Fruit fly (Drosophila melanogaster) whole organism, pupa: ENCODE results near the gene CG13123.

ENCODE experiments used
- CG10348 ChIP-seq: fragments of 200-800 bp; sonication (Bioruptor generic); IDR thresholded peaks from 2 replicates; pipeline ENCODE4 v1.3.6; 2022; ENCODE audit warnings: missing biosample characterization, missing genetic modification characterization
- CG12605 ChIP-seq: fragments of 200-800 bp; sonication (Bioruptor generic); IDR thresholded peaks from 2 replicates; pipeline ENCODE4 v1.3.6; 2022; ENCODE audit warnings: missing biosample characterization, missing genetic modification characterization
- CG13204 ChIP-seq: fragments of 200-800 bp; sonication (Bioruptor generic); optimal IDR thresholded peaks from 2 replicates; lab custom pipeline; 2018; ENCODE audit warnings: missing biosample characterization, mild to moderate bottlenecking, missing genetic modification characterization, moderate library complexity
- CG14655 ChIP-seq: fragments of 200-800 bp; sonication (Bioruptor generic); optimal IDR thresholded peaks from 3 replicates; lab custom pipeline; 2017; ENCODE audit warnings: mild to moderate bottlenecking, missing biosample characterization, missing genetic modification reagents, missing genetic modification characterization
- CG15710 ChIP-seq: fragments of 200-800 bp; sonication (Bioruptor generic); optimal IDR thresholded peaks from 2 replicates; lab custom pipeline; 2018; ENCODE audit warnings: missing biosample characterization, mild to moderate bottlenecking, missing genetic modification characterization, moderate library complexity
- CG17806 ChIP-seq: fragments of 200-800 bp; sonication (Bioruptor generic); optimal IDR thresholded peaks from 2 replicates; lab custom pipeline; 2018; ENCODE audit warnings: missing biosample characterization, mild to moderate bottlenecking, missing genetic modification characterization, moderate library complexity
- CG32121 ChIP-seq: fragments of 200-800 bp; sonication (Bioruptor generic); IDR thresholded peaks from 2 replicates; pipeline ENCODE4 v1.3.6; 2022; ENCODE audit warnings: missing biosample characterization, missing genetic modification characterization
- CG34367 ChIP-seq: fragments of 200-800 bp; sonication (Bioruptor generic); optimal IDR thresholded peaks from 2 replicates; lab custom pipeline; 2018; ENCODE audit warnings: missing biosample characterization, mild to moderate bottlenecking, missing genetic modification characterization
- CG4496 ChIP-seq: fragments of 200-800 bp; sonication (Bioruptor generic); IDR thresholded peaks from 3 replicates; pipeline ENCODE4 v1.3.6; 2022; ENCODE audit warnings: missing biosample characterization, missing genetic modification characterization
- CG8159 ChIP-seq: fragments of 200-800 bp; sonication (Bioruptor generic); optimal IDR thresholded peaks from 3 replicates; lab custom pipeline; 2018; ENCODE audit warnings: missing biosample characterization, mild to moderate bottlenecking, missing genetic modification characterization, moderate library complexity
- CG8301 ChIP-seq: fragments of 200-800 bp; sonication (Bioruptor generic); optimal IDR thresholded peaks from 2 replicates; lab custom pipeline; 2018; ENCODE audit warnings: missing biosample characterization, mild to moderate bottlenecking, missing genetic modification characterization
- CG9948 ChIP-seq: fragments of 200-800 bp; sonication (Bioruptor generic); optimal IDR thresholded peaks from 2 replicates; lab custom pipeline; 2018; ENCODE audit warnings: missing biosample characterization, mild to moderate bottlenecking, missing genetic modification characterization, moderate library complexity
- D1 ChIP-seq: fragments of 200-800 bp; sonication (Bioruptor generic); optimal IDR thresholded peaks from 2 replicates; lab custom pipeline; 2018; ENCODE audit warnings: missing biosample characterization, mild to moderate bottlenecking, missing genetic modification characterization, moderate library complexity
- EcR ChIP-seq: fragments of 200-800 bp; sonication (Bioruptor generic); optimal IDR thresholded peaks from 3 replicates; lab custom pipeline; 2019; ENCODE audit warnings: missing biosample characterization, missing genetic modification characterization, mild to moderate bottlenecking, moderate library complexity, missing genetic modification reagents
- Ets98B ChIP-seq: fragments of 200-800 bp; sonication (Bioruptor generic); IDR thresholded peaks from 2 replicates; pipeline ENCODE4 v1.3.6; 2022; ENCODE audit warnings: missing biosample characterization, missing genetic modification characterization
- Pif1A ChIP-seq: fragments of 200-800 bp; sonication (Bioruptor generic); optimal IDR thresholded peaks from 3 replicates; lab custom pipeline; 2016; ENCODE audit warnings: missing biosample characterization, missing genetic modification characterization
- Pif1B ChIP-seq: fragments of 200-800 bp; sonication (Bioruptor generic); optimal IDR thresholded peaks from 3 replicates; lab custom pipeline; 2016; ENCODE audit warnings: missing biosample characterization, missing genetic modification characterization
- Snoo ChIP-seq: fragments of 200-800 bp; sonication (Bioruptor generic); optimal IDR thresholded peaks from 3 replicates; lab custom pipeline; 2017; ENCODE audit warnings: missing biosample characterization, mild to moderate bottlenecking, missing genetic modification characterization, inconsistent platforms
- fd96Ca ChIP-seq: fragments of 200-800 bp; sonication (Bioruptor generic); IDR thresholded peaks from 3 replicates; pipeline ENCODE4 v1.3.6; 2022; ENCODE audit warnings: missing biosample characterization, missing genetic modification characterization
- gl ChIP-seq: fragments of 200-800 bp; sonication (Bioruptor generic); optimal IDR thresholded peaks from 2 replicates; lab custom pipeline; 2018; ENCODE audit warnings: missing biosample characterization, mild to moderate bottlenecking, missing genetic modification characterization
- rn ChIP-seq: fragments of 200-800 bp; sonication (Bioruptor generic); IDR thresholded peaks from 2 replicates; pipeline ENCODE4 v1.3.6; 2022; ENCODE audit warnings: missing biosample characterization, missing genetic modification characterization

Gene CG13123

DNA sequence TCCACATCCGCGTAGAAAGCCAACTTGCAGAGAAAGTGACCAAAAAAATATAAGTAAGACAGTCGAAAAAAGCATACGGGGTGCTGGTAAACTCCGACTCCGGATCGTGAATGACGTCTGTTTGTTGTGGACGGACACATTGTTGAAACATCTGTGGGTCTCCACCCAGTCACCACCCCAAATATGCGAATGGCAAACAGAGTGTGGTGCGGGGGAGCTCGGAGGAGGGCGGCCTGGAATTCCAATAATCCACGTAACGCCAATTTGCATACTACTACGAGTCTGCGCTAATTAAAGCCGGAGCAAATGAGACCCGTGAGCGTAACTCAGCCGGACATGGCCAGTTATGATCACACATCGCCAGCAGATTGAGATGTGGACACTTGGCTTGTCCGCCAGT is 9.8 kb downstream of the CG13123 start:
- TF ChIP-seq gl (tag; lab: Kevin White, UChicago) (no peak), CG8301 (tag; lab: Kevin White, UChicago) (no peak), CG14655 (no peak), rn (GFP tag; lab: Robert Waterston, UW) (no peak), CG9948 (tag; lab: Kevin White, UChicago) (no peak), CG34367 (tag; lab: Kevin White, UChicago) (no peak), CG13204 (GFP tag; lab: Kevin White, UChicago) (no peak)
- TF ChIP-seq, all 21 proteins: peak for 0

- TF ChIP-seq CG34367 (tag; lab: Kevin White, UChicago) (no peak), rn (GFP tag; lab: Robert Waterston, UW) (no peak), Pif1B (GFP tag; lab: Kevin White, UChicago) (peak; percentile 62), CG10348 (GFP tag; lab: Robert Waterston, UW) (no peak), Ets98B (GFP tag; lab: Robert Waterston, UW) (peak; percentile 76), CG9948 (tag; lab: Kevin White, UChicago) (no peak), fd96Ca (peak; percentile 76; the same call in 2 of the 3 replicates), CG15710 (tag; lab: Kevin White, UChicago) (peak; percentile 26), CG14655 (no peak), D1 (no peak), EcR (GFP tag; lab: Kevin White, UChicago) (peak; percentile 95), gl (tag; lab: Kevin White, UChicago) (peak; percentile 55), Snoo (tag; lab: Kevin White, UChicago) (peak; percentile 29), CG17806 (no peak), CG12605 (GFP tag; lab: Robert Waterston, UW) (peak; percentile 69), CG32121 (GFP tag; lab: Robert Waterston, UW) (peak; percentile 80), CG13204 (GFP tag; lab: Kevin White, UChicago) (peak; percentile 51), CG4496 (GFP tag; lab: Robert Waterston, UW) (peak; percentile 68), Pif1A (GFP tag; lab: Kevin White, UChicago) (peak; percentile 56), CG8159 (tag; lab: Kevin White, UChicago) (peak; percentile 17)
Observed at dm6 chr2L:9782176-9782581, 10.7 kb downstream of the CG13123 start, which contains the start of gene IP3K1. IP3K1 (plus strand) TSS chr2L:9782384.

DNA sequence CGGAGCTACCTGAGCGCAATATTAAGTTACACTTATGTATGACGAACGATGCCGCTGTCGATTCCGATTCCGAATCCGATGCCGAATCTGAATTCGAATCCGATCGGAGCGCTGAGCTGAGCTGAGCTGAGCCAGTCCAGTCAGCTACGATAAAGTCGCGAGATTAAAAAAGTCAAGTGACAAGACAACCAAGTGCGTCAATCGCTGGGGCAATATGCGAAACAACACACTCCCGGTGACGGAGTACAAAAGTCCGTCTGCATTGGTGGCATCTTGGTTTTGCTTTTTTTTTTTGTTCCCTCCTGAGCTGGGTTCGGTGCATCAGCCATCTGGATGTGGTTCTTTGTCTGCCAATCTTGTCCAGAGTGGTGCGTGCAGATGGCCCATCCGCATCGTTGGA is 13.2 kb downstream of the CG13123 start:
- TF ChIP-seq fd96Ca: no peak
- TF ChIP-seq gl (tag; lab: Kevin White, UChicago): peak; percentile 0
- TF ChIP-seq CG15710 (tag; lab: Kevin White, UChicago): no peak
- no peak for TF ChIP-seq Snoo (tag; lab: Kevin White, UChicago)
- TF ChIP-seq EcR (GFP tag; lab: Kevin White, UChicago): peak; percentile 15
- TF ChIP-seq CG10348 (GFP tag; lab: Robert Waterston, UW): no peak
- TF ChIP-seq rn (GFP tag; lab: Robert Waterston, UW): no peak
- TF ChIP-seq Pif1B (GFP tag; lab: Kevin White, UChicago): no peak
- TF ChIP-seq Pif1A (GFP tag; lab: Kevin White, UChicago): no peak
- TF ChIP-seq CG17806: no peak
- TF ChIP-seq CG4496 (GFP tag; lab: Robert Waterston, UW): no peak; the same call in 2 of the 3 replicates

DNA sequence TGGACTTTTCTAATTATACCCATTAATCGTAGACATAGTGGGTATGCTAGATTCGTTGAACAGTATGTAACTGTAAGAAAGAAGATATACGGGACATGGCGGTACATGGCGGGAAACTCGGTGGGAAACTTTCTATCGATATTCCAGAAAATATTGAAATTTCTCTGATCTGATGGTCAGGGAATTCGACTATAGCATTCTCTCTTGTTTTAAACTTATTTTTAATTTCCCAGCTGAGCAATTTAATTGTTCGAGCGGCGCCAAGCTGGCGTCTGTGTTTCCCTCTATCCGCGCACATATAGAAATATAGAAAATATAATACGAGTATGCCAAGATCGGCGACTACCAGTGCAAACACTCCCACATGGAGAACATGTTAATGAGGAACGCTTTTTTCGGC is 13.8 kb downstream of the CG13123 start:
- no peak for TF ChIP-seq CG15710 (tag; lab: Kevin White, UChicago)
- TF ChIP-seq CG9948 (tag; lab: Kevin White, UChicago): no peak
- TF ChIP-seq CG32121 (GFP tag; lab: Robert Waterston, UW): no peak
- TF ChIP-seq Ets98B (GFP tag; lab: Robert Waterston, UW): no peak; the same call in 1 of the 2 replicates
- TF ChIP-seq CG34367 (tag; lab: Kevin White, UChicago): no peak
- TF ChIP-seq fd96Ca: peak; percentile 52; the same call in 2 of the 3 replicates
- TF ChIP-seq CG4496 (GFP tag; lab: Robert Waterston, UW): peak; percentile 31; the same call in 1 of the 3 replicates
- no peak for TF ChIP-seq gl (tag; lab: Kevin White, UChicago)
- no peak for TF ChIP-seq CG8159 (tag; lab: Kevin White, UChicago)
- no peak for TF ChIP-seq Pif1B (GFP tag; lab: Kevin White, UChicago)
- no peak for TF ChIP-seq rn (GFP tag; lab: Robert Waterston, UW)
- TF ChIP-seq CG10348 (GFP tag; lab: Robert Waterston, UW): no peak
- no peak for TF ChIP-seq EcR (GFP tag; lab: Kevin White, UChicago)
- TF ChIP-seq Pif1A (GFP tag; lab: Kevin White, UChicago): peak; percentile 20
- no peak for TF ChIP-seq Snoo (tag; lab: Kevin White, UChicago)
- no peak for TF ChIP-seq CG13204 (GFP tag; lab: Kevin White, UChicago)
- TF ChIP-seq CG14655: peak; percentile 38
- TF ChIP-seq CG8301 (tag; lab: Kevin White, UChicago): peak; percentile 17
- TF ChIP-seq CG12605 (GFP tag; lab: Robert Waterston, UW): no peak

DNA sequence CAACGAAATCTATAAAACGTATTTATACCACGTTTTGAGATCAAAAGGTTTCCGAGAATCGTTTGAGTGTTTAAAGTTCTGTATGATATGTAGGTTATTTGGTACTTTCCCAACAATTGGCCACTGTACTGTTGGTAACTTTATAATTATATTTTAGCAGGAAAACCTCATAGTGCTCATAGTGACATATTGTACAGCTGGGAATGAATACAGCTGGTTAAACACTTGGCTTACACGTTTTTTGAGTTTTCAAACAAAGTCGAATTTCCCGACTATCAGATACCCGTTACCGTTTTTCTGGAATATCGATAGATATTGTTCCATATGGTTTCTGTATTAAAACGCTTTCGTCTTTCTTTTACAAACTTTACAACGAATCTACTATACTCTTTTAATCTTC is 14.5 kb downstream of the CG13123 start:
- TF ChIP-seq CG34367 (tag; lab: Kevin White, UChicago) (no peak), rn (GFP tag; lab: Robert Waterston, UW) (no peak), CG17806 (no peak), CG4496 (GFP tag; lab: Robert Waterston, UW) (no peak), CG8301 (tag; lab: Kevin White, UChicago) (no peak), fd96Ca (no peak), Pif1A (GFP tag; lab: Kevin White, UChicago) (no peak), CG13204 (GFP tag; lab: Kevin White, UChicago) (no peak)

DNA sequence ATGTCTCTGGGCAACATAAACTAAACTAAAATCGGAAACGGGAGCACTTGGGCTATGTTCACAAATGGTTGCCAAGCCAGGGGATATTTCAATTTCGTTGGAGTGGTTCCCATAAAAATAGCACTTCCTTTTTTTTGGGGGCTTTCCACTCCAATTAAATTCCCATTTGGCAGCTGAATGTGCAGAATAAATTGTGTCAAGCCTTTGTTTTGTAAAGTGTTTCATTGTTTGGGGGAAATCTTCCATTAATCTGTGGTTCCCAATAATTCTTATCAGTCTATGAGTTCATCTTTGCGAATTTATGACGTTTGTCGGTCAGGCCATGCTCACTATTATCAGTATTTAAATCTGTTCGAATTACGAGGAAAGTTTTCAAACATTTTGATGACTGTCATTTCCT is 15.0 kb downstream of the CG13123 start:
- TF ChIP-seq fd96Ca (no peak), CG17806 (no peak), CG32121 (GFP tag; lab: Robert Waterston, UW) (no peak), Pif1B (GFP tag; lab: Kevin White, UChicago) (no peak), Snoo (tag; lab: Kevin White, UChicago) (no peak), rn (GFP tag; lab: Robert Waterston, UW) (no peak), CG4496 (GFP tag; lab: Robert Waterston, UW) (no peak), CG14655 (no peak), CG34367 (tag; lab: Kevin White, UChicago) (no peak), Ets98B (GFP tag; lab: Robert Waterston, UW) (no peak), CG12605 (GFP tag; lab: Robert Waterston, UW) (no peak), CG9948 (tag; lab: Kevin White, UChicago) (no peak), CG8301 (tag; lab: Kevin White, UChicago) (no peak), gl (tag; lab: Kevin White, UChicago) (no peak), CG15710 (tag; lab: Kevin White, UChicago) (no peak), EcR (GFP tag; lab: Kevin White, UChicago) (no peak), Pif1A (GFP tag; lab: Kevin White, UChicago) (no peak)
